Worm (Caenorhabditis elegans): ENCODE results near the gene K09F6.9.

DNA sequence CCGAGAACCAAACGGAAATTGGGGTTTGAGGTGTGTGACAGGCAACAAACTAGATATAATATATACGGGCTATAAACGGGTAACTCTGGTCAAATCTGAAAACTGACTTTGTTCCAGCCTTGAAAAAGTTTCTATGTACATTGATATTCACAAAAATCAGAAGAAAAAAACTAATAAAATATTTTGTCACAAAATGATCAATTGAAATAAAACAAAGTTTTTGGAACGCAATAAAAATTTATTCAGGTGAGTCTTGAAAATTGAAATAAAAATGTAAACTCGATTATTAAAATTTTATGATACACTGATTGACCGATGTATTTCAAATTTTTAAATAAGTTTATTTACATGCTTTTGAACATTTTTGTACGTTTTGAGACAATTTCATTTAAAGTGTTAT lies 19.8 kb upstream of the K09F6.9 start, which contains the start of gene B0281.6:
- no peak for TF ChIP-seq T22C8.4 (GFP tag; IDR thresholded peaks at IDR 0.05)
- no peak for TF ChIP-seq flt-1 (GFP tag; IDR thresholded peaks at IDR 0.05)
- no peak for TF ChIP-seq ztf-23 (GFP tag; IDR thresholded peaks at IDR 0.05)
- no peak for TF ChIP-seq klf-2 (GFP tag; conservative IDR thresholded peaks at IDR 0.05)
- TF ChIP-seq cog-1 (tag; optimal IDR thresholded peaks at IDR 0.05) = no peak
- TF ChIP-seq med-1 (GFP tag; optimal IDR thresholded peaks at IDR 0.05; ENCODE audit: insufficient read depth) = no peak
- TF ChIP-seq tab-1 (GFP tag; IDR thresholded peaks at IDR 0.05) = no peak
- no peak for TF ChIP-seq ref-1 (GFP tag; conservative IDR thresholded peaks at IDR 0.05)

Measured in whole organism, midembryonic.